Worm (Caenorhabditis elegans) whole organism, L1 larva: ENCODE measurements around the gene nos-1.
"Not testable (repeated sequence)": the region's sequence is repeated elsewhere in the genome, so short reads cannot be mapped to it uniquely, and the experiment has no call there.

ENCODE experiments used
- lin-35 ChIP-seq, 2 experiments: fragments of 150-350 bp; optimal IDR thresholded peaks; 2 replicates each; lab custom pipeline; 2014; ENCODE audit warnings: missing biosample characterization in 2 of 2, missing genetic modification characterization in 2 of 2, missing genetic modification reagents in 2 of 2
- pax-3 ChIP-seq: fragments of 200-800 bp; sonication (Bioruptor generic); optimal IDR thresholded peaks from 2 replicates; lab custom pipeline; 2018; ENCODE audit warnings: mild to moderate bottlenecking, missing genetic modification characterization, moderate library complexity, missing compliant biosample characterization

ce11 chrII:10941918-10942317 is 11.0 kb downstream of the nos-1 start, which contains the start of gene R03D7.15:
- not testable (repeated sequence) for TF ChIP-seq lin-35 (GFP tag; optimal IDR thresholded peaks at IDR 0.05; lab: Kevin White, UChicago); pax-3
